Fruit fly (Drosophila melanogaster) whole organism, embryonic: ENCODE data around the gene stol.

ENCODE experiments used
- Atf6 ChIP-seq: fragments of 200-800 bp; sonication (Bioruptor generic); IDR thresholded peaks from 2 replicates; pipeline ENCODE4 v1.3.6; 2022; ENCODE audit warnings: missing biosample characterization, missing genetic modification characterization
- CG10565 ChIP-seq: fragments of 200-800 bp; sonication (Bioruptor generic); optimal IDR thresholded peaks from 3 replicates; lab custom pipeline; 2016; ENCODE audit warnings: missing biosample characterization, mild to moderate bottlenecking, missing genetic modification characterization
- CG11085 ChIP-seq: fragments of 200-800 bp; sonication (Bioruptor generic); IDR thresholded peaks from 2 replicates; pipeline ENCODE4 v1.3.6; 2022; ENCODE audit warnings: missing biosample characterization, missing genetic modification characterization
- CG15514 ChIP-seq: fragments of 200-800 bp; sonication (Bioruptor generic); optimal IDR thresholded peaks from 3 replicates; lab custom pipeline; 2017; ENCODE audit warnings: missing biosample characterization, missing genetic modification characterization, mild to moderate bottlenecking, moderate library complexity, missing genetic modification reagents
- CG15601 ChIP-seq: fragments of 200-800 bp; sonication (Bioruptor generic); optimal IDR thresholded peaks from 3 replicates; lab custom pipeline; 2019; ENCODE audit warnings: missing biosample characterization, mild to moderate bottlenecking, missing genetic modification characterization, moderate library complexity
- CG15696 ChIP-seq: fragments of 200-800 bp; sonication (Bioruptor generic); optimal IDR thresholded peaks from 2 replicates; lab custom pipeline; 2019; ENCODE audit warnings: missing biosample characterization, mild to moderate bottlenecking, missing genetic modification characterization, moderate library complexity
- CG17568 ChIP-seq: fragments of 200-800 bp; sonication (Bioruptor generic); optimal IDR thresholded peaks from 2 replicates; lab custom pipeline; 2018; ENCODE audit warnings: missing biosample characterization, mild to moderate bottlenecking, missing genetic modification characterization, moderate library complexity
- CG17829 ChIP-seq: fragments of 200-800 bp; optimal IDR thresholded peaks from 2 replicates; lab custom pipeline; 2019; ENCODE audit warnings: missing biosample characterization, mild to moderate bottlenecking, missing genetic modification characterization, moderate library complexity
- CG17912 ChIP-seq: fragments of 200-800 bp; sonication (Bioruptor generic); optimal IDR thresholded peaks from 2 replicates; lab custom pipeline; 2018; ENCODE audit warnings: missing biosample characterization, mild to moderate bottlenecking, missing genetic modification characterization
- CG2120 ChIP-seq: fragments of 200-800 bp; sonication (Bioruptor generic); optimal IDR thresholded peaks from 3 replicates; lab custom pipeline; 2016; ENCODE audit warnings: missing biosample characterization, missing genetic modification characterization
- CG34422 ChIP-seq: fragments of 200-800 bp; sonication (Bioruptor generic); IDR thresholded peaks from 3 replicates; pipeline ENCODE4 v1.3.6; 2022; ENCODE audit warnings: missing biosample characterization, missing genetic modification characterization
- CG7271 ChIP-seq: fragments of 200-800 bp; sonication (Bioruptor generic); optimal IDR thresholded peaks from 2 replicates; lab custom pipeline; 2018; ENCODE audit warnings: missing biosample characterization, mild to moderate bottlenecking, missing genetic modification characterization, moderate library complexity
- CG7745 ChIP-seq: fragments of 200-800 bp; sonication (Bioruptor generic); optimal IDR thresholded peaks from 2 replicates; lab custom pipeline; 2018; ENCODE audit warnings: missing biosample characterization, mild to moderate bottlenecking, missing genetic modification characterization, moderate library complexity
- CG7987 ChIP-seq: fragments of 200-800 bp; sonication (Bioruptor generic); optimal IDR thresholded peaks from 2 replicates; lab custom pipeline; 2018; ENCODE audit warnings: missing biosample characterization, mild to moderate bottlenecking, missing genetic modification characterization, moderate library complexity
- CG8388 ChIP-seq: fragments of 200-800 bp; sonication (Bioruptor generic); optimal IDR thresholded peaks from 2 replicates; lab custom pipeline; 2019; ENCODE audit warnings: missing biosample characterization, mild to moderate bottlenecking, missing genetic modification characterization, moderate library complexity
- CG9437 ChIP-seq: fragments of 200-800 bp; sonication (Bioruptor generic); optimal IDR thresholded peaks from 2 replicates; lab custom pipeline; 2018; ENCODE audit warnings: missing biosample characterization, mild to moderate bottlenecking, missing genetic modification characterization
- CrebB ChIP-seq: fragments of 200-800 bp; sonication (Bioruptor generic); optimal IDR thresholded peaks from 3 replicates; lab custom pipeline; 2018; ENCODE audit warnings: missing biosample characterization, mild to moderate bottlenecking, missing genetic modification characterization
- D ChIP-seq, 2 experiments: fragments of 200-800 bp in 1 of 2; fragments of >200 bp in 1 of 2; sonication (Bioruptor generic) in 1 of 2; optimal IDR thresholded peaks; 2 replicates in 1 of 2; 3 replicates in 1 of 2; lab custom pipeline; 2017; ENCODE audit warnings: mild to moderate bottlenecking in 1 of 2, missing biosample characterization in 1 of 2, missing genetic modification characterization in 1 of 2, missing genetic modification reagents in 1 of 2
- Deaf1 ChIP-seq: fragments of 200-800 bp; optimal IDR thresholded peaks from 3 replicates; lab custom pipeline; 2019; ENCODE audit warnings: missing biosample characterization, mild to moderate bottlenecking, missing genetic modification characterization, moderate library complexity
- Dref ChIP-seq: fragments of 200-800 bp; sonication (Bioruptor generic); IDR thresholded peaks from 2 replicates; pipeline ENCODE4 v1.3.6; 2022; ENCODE audit warnings: missing biosample characterization, missing genetic modification characterization
- E2f1 ChIP-seq: fragments of 200-800 bp; sonication (Bioruptor generic); IDR thresholded peaks from 2 replicates; pipeline ENCODE4 v1.3.6; 2022; ENCODE audit warnings: missing biosample characterization, missing genetic modification characterization
- Ets65A ChIP-seq: fragments of 200-800 bp; sonication (Bioruptor generic); peaks from one replicate; lab custom pipeline; 2016; ENCODE audit warnings: missing biosample characterization, missing genetic modification characterization
- Fer1 ChIP-seq: fragments of 200-800 bp; sonication (Bioruptor generic); optimal IDR thresholded peaks from 2 replicates; lab custom pipeline; 2017; ENCODE audit warnings: missing biosample characterization, mild to moderate bottlenecking, missing genetic modification characterization
- Fer3 ChIP-seq: fragments of 200-800 bp; sonication (Bioruptor generic); optimal IDR thresholded peaks from 2 replicates; lab custom pipeline; 2018; ENCODE audit warnings: missing biosample characterization, mild to moderate bottlenecking, missing genetic modification characterization, moderate library complexity
- Lpt ChIP-seq: fragments of >200 bp; optimal IDR thresholded peaks from 2 replicates; lab custom pipeline; 2018; ENCODE audit warnings: missing biosample characterization, missing genetic modification characterization
- Max ChIP-seq: fragments of 200-800 bp; sonication (Bioruptor generic); optimal IDR thresholded peaks from 2 replicates; lab custom pipeline; 2016; ENCODE audit warnings: missing biosample characterization, mild to moderate bottlenecking, missing genetic modification characterization
- Oaz ChIP-seq: fragments of 200-800 bp; sonication (Bioruptor generic); IDR thresholded peaks from 2 replicates; pipeline ENCODE4 v1.3.6; 2022; ENCODE audit warnings: missing biosample characterization, missing genetic modification characterization
- Rx ChIP-seq: fragments of 200-800 bp; sonication (Bioruptor generic); IDR thresholded peaks from 2 replicates; pipeline ENCODE4 v1.3.6; 2022; ENCODE audit warnings: missing biosample characterization, missing genetic modification characterization
- bbx ChIP-seq: fragments of 200-800 bp; sonication (Bioruptor generic); IDR thresholded peaks from 2 replicates; pipeline ENCODE4 v1.3.6; 2022; ENCODE audit warnings: missing biosample characterization, missing genetic modification characterization; ENCODE audit not compliant: partially characterized antibody
- croc ChIP-seq: fragments of 200-800 bp; sonication (Bioruptor generic); conservative IDR thresholded peaks from 3 replicates; pipeline ENCODE4 v1.3.6; 2022; ENCODE audit warnings: missing biosample characterization, missing genetic modification characterization
- ewg ChIP-seq: fragments of 200-800 bp; sonication (Bioruptor generic); optimal IDR thresholded peaks from 3 replicates; lab custom pipeline; 2017; ENCODE audit warnings: mild to moderate bottlenecking, missing biosample characterization, missing genetic modification reagents, missing genetic modification characterization
- eyg ChIP-seq: fragments of 200-800 bp; sonication (Bioruptor generic); optimal IDR thresholded peaks from 3 replicates; lab custom pipeline; 2016; ENCODE audit warnings: missing biosample characterization, missing genetic modification characterization
- fd102C ChIP-seq: fragments of 200-800 bp; sonication (Bioruptor generic); optimal IDR thresholded peaks from 2 replicates; lab custom pipeline; 2018; ENCODE audit warnings: missing biosample characterization, mild to moderate bottlenecking, missing genetic modification characterization, moderate library complexity
- fd96Cb ChIP-seq: fragments of 200-800 bp; sonication (Bioruptor generic); optimal IDR thresholded peaks from 2 replicates; lab custom pipeline; 2018; ENCODE audit warnings: missing biosample characterization, mild to moderate bottlenecking, missing genetic modification characterization, moderate library complexity
- jumu ChIP-seq: fragments of 200-800 bp; sonication (Bioruptor generic); optimal IDR thresholded peaks from 3 replicates; lab custom pipeline; 2016; ENCODE audit warnings: missing biosample characterization, missing genetic modification characterization
- kni ChIP-seq: fragments of 200-800 bp; sonication (Bioruptor generic); optimal IDR thresholded peaks from 3 replicates; lab custom pipeline; 2017; ENCODE audit warnings: mild to moderate bottlenecking, missing biosample characterization, missing genetic modification reagents, missing genetic modification characterization
- lilli ChIP-seq: fragments of 200-800 bp; sonication (Bioruptor generic); optimal IDR thresholded peaks from 3 replicates; lab custom pipeline; 2016; ENCODE audit warnings: missing biosample characterization, missing genetic modification characterization
- pfk ChIP-seq: fragments of 200-800 bp; sonication (Bioruptor generic); optimal IDR thresholded peaks from 2 replicates; lab custom pipeline; 2018; ENCODE audit warnings: missing biosample characterization, mild to moderate bottlenecking, missing genetic modification characterization, moderate library complexity
- pros ChIP-seq: fragments of 200-800 bp; sonication (Bioruptor generic); optimal IDR thresholded peaks from 3 replicates; lab custom pipeline; 2019; ENCODE audit warnings: missing biosample characterization, mild to moderate bottlenecking, missing genetic modification characterization, moderate library complexity
- tll ChIP-seq, 2 experiments: fragments of 200-800 bp in 1 of 2; fragments of >200 bp in 1 of 2; sonication (Bioruptor generic) in 1 of 2; optimal IDR thresholded peaks; 2 replicates each; lab custom pipeline; 2017 to 2019; ENCODE audit warnings: missing biosample characterization in 2 of 2, missing genetic modification characterization in 2 of 2, mild to moderate bottlenecking in 1 of 2, moderate library complexity in 1 of 2
- tna ChIP-seq: fragments of 200-800 bp; sonication (Bioruptor generic); IDR thresholded peaks from 2 replicates; pipeline ENCODE4 v1.3.6; 2022; ENCODE audit warnings: missing biosample characterization, missing genetic modification characterization; ENCODE audit not compliant: partially characterized antibody
- trem ChIP-seq: fragments of 200-800 bp; optimal IDR thresholded peaks from 3 replicates; lab custom pipeline; 2019; ENCODE audit warnings: missing biosample characterization, mild to moderate bottlenecking, missing genetic modification characterization, moderate library complexity
- twi ChIP-seq: fragments of 200-800 bp; optimal IDR thresholded peaks from 2 replicates; lab custom pipeline; 2019; ENCODE audit warnings: missing biosample characterization, mild to moderate bottlenecking, missing genetic modification characterization, moderate library complexity
- tx ChIP-seq: fragments of 200-800 bp; sonication (Bioruptor generic); optimal IDR thresholded peaks from 2 replicates; lab custom pipeline; 2016; ENCODE audit warnings: missing biosample characterization, missing genetic modification characterization
- zen2 ChIP-seq: fragments of 200-800 bp; sonication (Bioruptor generic); IDR thresholded peaks from 3 replicates; pipeline ENCODE4 v1.3.6; 2022; ENCODE audit warnings: missing biosample characterization, missing genetic modification characterization; ENCODE audit not compliant: partially characterized antibody

The stol gene

dm6 chr2L:15741418-15741817 lies 23.3 kb upstream of the stol start (continued):
- TF ChIP-seq jumu (GFP tag; lab: Kevin White, UChicago) (no peak), tx (no peak), E2f1 (no peak), CG15696 (tag; lab: Kevin White, UChicago) (peak; percentile 69), tna (GFP tag; lab: Robert Waterston, UW) (no peak), trem (tag; lab: Kevin White, UChicago) (peak; percentile 13), CG8388 (GFP tag; lab: Kevin White, UChicago) (no peak)

- no peak for TF ChIP-seq fd96Cb (tag; lab: Kevin White, UChicago)
- TF ChIP-seq eyg (GFP tag; lab: Kevin White, UChicago), result no peak
- TF ChIP-seq twi (tag; lab: Kevin White, UChicago), result peak; percentile 91
- TF ChIP-seq Ets65A (GFP tag; lab: Kevin White, UChicago), result peak; percentile 16
- TF ChIP-seq Deaf1 (tag; lab: Kevin White, UChicago), result no peak
- no peak for TF ChIP-seq CG7745
- TF ChIP-seq CG17568 (GFP tag; lab: Kevin White, UChicago), result no peak
- TF ChIP-seq tll (GFP tag; optimal IDR thresholded peaks at IDR 0.05; lab: Kevin White, UChicago), result peak in 1 of 2 experiments; percentile 66
- no peak for TF ChIP-seq CG2120
- TF ChIP-seq CG34422 (GFP tag; lab: Robert Waterston, UW), result no peak
- TF ChIP-seq, all 482 proteins: peak for 3
These were observed 22.8 kb upstream of the stol start for dm6 chr2L:15740918-15741317.

- peak; percentile 47 for TF ChIP-seq kni
- no peak for TF ChIP-seq CG17912 (GFP tag; lab: Kevin White, UChicago)
- peak; percentile 88 for TF ChIP-seq twi (tag; lab: Kevin White, UChicago)
- no peak for TF ChIP-seq Fer3 (tag; lab: Kevin White, UChicago)
- TF ChIP-seq Dref (GFP tag; lab: Robert Waterston, UW), result 0 out of 2 replicates have a peak, but pooled peaks have one; percentile 22
- peak; percentile 89 for TF ChIP-seq pros
- TF ChIP-seq tll (GFP tag; optimal IDR thresholded peaks at IDR 0.05; lab: Kevin White, UChicago), result peak in 1 of 2 experiments; percentile 10
- TF ChIP-seq ewg, result peak; percentile 52
- TF ChIP-seq CG15514 (GFP tag; lab: Kevin White, UChicago), result peak; percentile 31
- TF ChIP-seq CG17829 (tag; lab: Kevin White, UChicago), result no peak
These were observed 17.8 kb upstream of the stol start for dm6 chr2L:15735918-15736317.

- no peak for TF ChIP-seq Rx (GFP tag; lab: Robert Waterston, UW)
- TF ChIP-seq CrebB, result no peak
- no peak for TF ChIP-seq Lpt (GFP tag; lab: Kevin White, UChicago)
- TF ChIP-seq lilli, result no peak
- no peak for TF ChIP-seq CG7987
- no peak for TF ChIP-seq jumu (GFP tag; lab: Kevin White, UChicago)
- no peak for TF ChIP-seq CG11085
- TF ChIP-seq croc, result no peak
- no peak for TF ChIP-seq bbx (GFP tag; lab: Robert Waterston, UW)
- TF ChIP-seq pfk (GFP tag; lab: Kevin White, UChicago), result peak; percentile 13
- TF ChIP-seq fd102C (GFP tag; lab: Kevin White, UChicago), result peak; percentile 53
- no peak for TF ChIP-seq Atf6
- no peak for TF ChIP-seq CG15601
- TF ChIP-seq CG10565 (GFP tag; lab: Kevin White, UChicago), result no peak
- no peak for TF ChIP-seq Oaz (GFP tag; lab: Robert Waterston, UW)
- peak; percentile 10 for TF ChIP-seq CG7271 (tag; lab: Kevin White, UChicago)
- TF ChIP-seq CG9437 (GFP tag; lab: Kevin White, UChicago), result no peak
- no peak for TF ChIP-seq twi (tag; lab: Kevin White, UChicago)
- TF ChIP-seq Fer1 (GFP tag; lab: Kevin White, UChicago), result no peak
- no peak for TF ChIP-seq zen2 (GFP tag; lab: Robert Waterston, UW)
- no peak for TF ChIP-seq Max (GFP tag; lab: Kevin White, UChicago)
- TF ChIP-seq D (optimal IDR thresholded peaks at IDR 0.05; lab: Kevin White, UChicago), result peak; percentile 47
- TF ChIP-seq D (GFP tag; optimal IDR thresholded peaks at IDR 0.05; lab: Kevin White, UChicago), result no peak
- TF ChIP-seq CG17829 (tag; lab: Kevin White, UChicago), result peak; percentile 1
These were observed 13.6 kb upstream of the stol start for dm6 chr2L:15731687-15732086.
